Worm (Caenorhabditis elegans): ENCODE results near the gene ZK757.10.

ZK757.10 gene

ce11 chrIII:9908769-9909168, 31.7 kb downstream of the ZK757.10 start:
- TF ChIP-seq unc-86 (tag; optimal IDR thresholded peaks at IDR 0.05) = no peak
- peak; percentile 27 for TF ChIP-seq mep-1 (tag; optimal IDR thresholded peaks at IDR 0.05)
- TF ChIP-seq tbx-2 (tag; optimal IDR thresholded peaks at IDR 0.05) = peak; percentile 8
- no peak for TF ChIP-seq ceh-8 (GFP tag; optimal IDR thresholded peaks at IDR 0.05)
- no peak for TF ChIP-seq lir-3 (tag; optimal IDR thresholded peaks at IDR 0.05; ENCODE audit: poor library complexity)
- TF ChIP-seq C34B4.2 (tag; optimal IDR thresholded peaks at IDR 0.05) = no peak
- peak; percentile 50 for TF ChIP-seq snu-23 (GFP tag; optimal IDR thresholded peaks at IDR 0.05)
- TF ChIP-seq skn-1 (tag; optimal IDR thresholded peaks at IDR 0.05) = peak; percentile 4
- peak in 1 of 2 experiments; percentile 69 for TF ChIP-seq lin-35 (GFP tag; optimal IDR thresholded peaks at IDR 0.05)
- no peak for TF ChIP-seq F16B12.6 (tag; optimal IDR thresholded peaks at IDR 0.05)
- TF ChIP-seq nhr-85 (tag) = peak; percentile 93
- TF ChIP-seq dpl-1 (GFP tag; optimal IDR thresholded peaks at IDR 0.05) = peak in 1 of 3 experiments; percentile 16
- TF ChIP-seq blmp-1 (tag; optimal IDR thresholded peaks at IDR 0.05) = peak; percentile 41
- TF ChIP-seq nhr-90 (tag; optimal IDR thresholded peaks at IDR 0.05; ENCODE audit: poor library complexity) = peak; percentile 25
- TF ChIP-seq lin-39 (tag; optimal IDR thresholded peaks at IDR 0.05) = no peak
- TF ChIP-seq lin-14 (GFP tag; optimal IDR thresholded peaks at IDR 0.05) = peak; percentile 60
- TF ChIP-seq nhr-11 (tag; optimal IDR thresholded peaks at IDR 0.05) = no peak
- TF ChIP-seq isw-1 (GFP tag; IDR thresholded peaks at IDR 0.05) = no peak
- peak in 1 of 6 experiments; percentile 36 for TF ChIP-seq elt-3 (tag; optimal IDR thresholded peaks at IDR 0.05)
- no peak for TF ChIP-seq unc-62 (GFP tag; optimal IDR thresholded peaks at IDR 0.05)
- no peak for TF ChIP-seq C16A3.4 (tag; optimal IDR thresholded peaks at IDR 0.05)
- TF ChIP-seq nhr-28 (tag; optimal IDR thresholded peaks at IDR 0.05) = no peak
- no peak for TF ChIP-seq egl-13 (tag; optimal IDR thresholded peaks at IDR 0.05)
- TF ChIP-seq nhr-71 (tag; optimal IDR thresholded peaks at IDR 0.05) = peak; percentile 49
- TF ChIP-seq nhr-20 (tag; optimal IDR thresholded peaks at IDR 0.05) = peak; percentile 52

- TF ChIP-seq nhr-85 (tag) = no peak
- TF ChIP-seq unc-130 (tag; optimal IDR thresholded peaks at IDR 0.05) = no peak
- no peak for TF ChIP-seq nhr-19 (GFP tag; conservative IDR thresholded peaks at IDR 0.05)
- no peak for TF ChIP-seq jun-1 (tag; optimal IDR thresholded peaks at IDR 0.05)
- TF ChIP-seq nhr-12 (tag; optimal IDR thresholded peaks at IDR 0.05) = no peak
- no peak for TF ChIP-seq lin-39 (tag; optimal IDR thresholded peaks at IDR 0.05)
- TF ChIP-seq lin-14 (GFP tag; optimal IDR thresholded peaks at IDR 0.05) = peak; percentile 28
- TF ChIP-seq skn-1 (tag; optimal IDR thresholded peaks at IDR 0.05) = no peak
- no peak for TF ChIP-seq pag-3 (tag; optimal IDR thresholded peaks at IDR 0.05; ENCODE audit: borderline replicate concordance, insufficient read depth)
- TF ChIP-seq C34B4.2 (tag; optimal IDR thresholded peaks at IDR 0.05) = no peak
- no peak for TF ChIP-seq nhr-237 (tag; optimal IDR thresholded peaks at IDR 0.05)
- TF ChIP-seq fos-1 (tag; optimal IDR thresholded peaks at IDR 0.05) = no peak
- no peak for TF ChIP-seq tbx-2 (tag; optimal IDR thresholded peaks at IDR 0.05)
- TF ChIP-seq lin-35 (GFP tag; optimal IDR thresholded peaks at IDR 0.05) = peak in 1 of 2 experiments; percentile 20
- TF ChIP-seq nhr-90 (tag; optimal IDR thresholded peaks at IDR 0.05; ENCODE audit: poor library complexity) = no peak
- TF ChIP-seq elt-3 (tag; optimal IDR thresholded peaks at IDR 0.05) = no peak
- TF ChIP-seq snpc-4 (tag; optimal IDR thresholded peaks at IDR 0.05) = no peak
These were observed 33.8 kb downstream of the ZK757.10 start, which contains the start of the genes cyld-1 and F40F12.9 for ce11 chrIII:9910608-9911479. Gene cyld-1, minus strand, starts transcription at chrIII:9910658. Gene F40F12.9, plus strand, starts transcription at chrIII:9911328.

ce11 chrIII:9912501-9912900, 35.5 kb downstream of the ZK757.10 start:
- TF ChIP-seq nhr-85 (tag) (no peak), hlh-17 (GFP tag; optimal IDR thresholded peaks at IDR 0.05; ENCODE audit: borderline replicate concordance) (no peak), jun-1 (tag; optimal IDR thresholded peaks at IDR 0.05) (no peak), mdl-1 (tag; optimal IDR thresholded peaks at IDR 0.05) (no peak), mab-9 (GFP tag; IDR thresholded peaks at IDR 0.05) (no peak), nhr-90 (tag; optimal IDR thresholded peaks at IDR 0.05; ENCODE audit: poor library complexity) (no peak), fkh-4 (tag; optimal IDR thresholded peaks at IDR 0.05; ENCODE audit: borderline replicate concordance) (no peak), tbx-2 (tag; optimal IDR thresholded peaks at IDR 0.05) (no peak), lin-35 (GFP tag; optimal IDR thresholded peaks at IDR 0.05) (peak; percentile 43 to 76), ces-1 (GFP tag; optimal IDR thresholded peaks at IDR 0.05) (no peak), zip-4 (GFP tag; optimal IDR thresholded peaks at IDR 0.05) (no peak), pqm-1 (tag; optimal IDR thresholded peaks at IDR 0.05) (no peak), lin-15B (tag; optimal IDR thresholded peaks at IDR 0.05) (no peak), nhr-77 (tag; optimal IDR thresholded peaks at IDR 0.05) (no peak), ceh-82 (tag; optimal IDR thresholded peaks at IDR 0.05) (peak in 1 of 3 experiments; percentile 3), efl-1 (optimal IDR thresholded peaks at IDR 0.05) (peak in 1 of 2 experiments; percentile 42), efl-1 (GFP tag; optimal IDR thresholded peaks at IDR 0.05 in 1 of 2) (peak; percentile 68 to 96), unc-98 (GFP tag; IDR thresholded peaks at IDR 0.05) (no peak), skn-1 (tag; optimal IDR thresholded peaks at IDR 0.05) (peak; percentile 77), ceh-88 (GFP tag; IDR thresholded peaks at IDR 0.05) (no peak)
